Worm (Caenorhabditis elegans) whole organism, L4 larva: ENCODE measurements around the gene Y39B6A.7.

ENCODE experiments used
- F26F4.8 ChIP-seq: fragments of 200-800 bp; sonication (Bioruptor generic); conservative IDR thresholded peaks from 2 replicates; pipeline ENCODE4 v1.3.6; 2022; ENCODE audit warnings: missing genetic modification characterization, missing compliant biosample characterization
- T20F7.1 ChIP-seq: fragments of 200-800 bp; sonication (Bioruptor generic); optimal IDR thresholded peaks from 2 replicates; lab custom pipeline; 2018; ENCODE audit warnings: mild to moderate bottlenecking, missing genetic modification characterization, missing compliant biosample characterization
- T26A8.4 ChIP-seq: fragments of 200-800 bp; sonication (Bioruptor generic); IDR thresholded peaks from 2 replicates; pipeline ENCODE4 v1.3.6; 2022; ENCODE audit warnings: missing genetic modification characterization, missing compliant biosample characterization
- Y48G9A.11 ChIP-seq: fragments of 200-800 bp; sonication (Bioruptor generic); IDR thresholded peaks from 2 replicates; pipeline ENCODE4 v1.3.6; 2022; ENCODE audit warnings: missing genetic modification reagents, missing genetic modification characterization, missing compliant biosample characterization
- Y5F2A.4 ChIP-seq: fragments of 200-800 bp; sonication (Bioruptor generic); optimal IDR thresholded peaks from 2 replicates; lab custom pipeline; 2018; ENCODE audit warnings: mild to moderate bottlenecking, missing genetic modification characterization, missing compliant biosample characterization
- ZK337.2 ChIP-seq: fragments of 200-800 bp; sonication (Bioruptor generic); IDR thresholded peaks from 2 replicates; pipeline ENCODE4 v1.3.6; 2022; ENCODE audit warnings: missing genetic modification reagents, missing genetic modification characterization, missing compliant biosample characterization
- aha-1 ChIP-seq: fragments of 150-350 bp; peaks from one replicate; lab custom pipeline; 2014; ENCODE audit warnings: missing biosample characterization, missing genetic modification characterization
- aly-2 ChIP-seq: sonication (generic microtip); optimal IDR thresholded peaks from 2 replicates; lab custom pipeline; 2018; ENCODE audit warnings: missing biosample characterization, missing genetic modification characterization
- ceh-44 ChIP-seq: fragments of 200-800 bp; sonication (Bioruptor generic); IDR thresholded peaks from 2 replicates; pipeline ENCODE4 v1.3.6; 2022; ENCODE audit warnings: missing genetic modification reagents, missing genetic modification characterization, missing compliant biosample characterization
- ceh-62 ChIP-seq: sonication (generic microtip); optimal IDR thresholded peaks from 2 replicates; lab custom pipeline; 2017; ENCODE audit warnings: missing biosample characterization, missing genetic modification characterization
- daf-12 ChIP-seq: fragments of 150-350 bp; optimal IDR thresholded peaks from 2 replicates; lab custom pipeline; 2014; ENCODE audit warnings: missing biosample characterization, missing genetic modification reagents, missing genetic modification characterization
- daf-16 ChIP-seq, 3 experiments: sonication (generic microtip); optimal IDR thresholded peaks; 2 replicates each; lab custom pipeline; 2016 to 2017; ENCODE audit warnings: missing genetic modification characterization in 3 of 3, missing genetic modification reagents in 3 of 3, mild to moderate bottlenecking in 2 of 3, missing compliant biosample characterization in 2 of 3, missing biosample characterization in 1 of 3, moderate library complexity in 1 of 3
- daf-19 ChIP-seq: fragments of 200-800 bp; sonication (Bioruptor generic); conservative IDR thresholded peaks from 2 replicates; pipeline ENCODE4 v1.3.6; 2022; ENCODE audit warnings: missing genetic modification characterization, missing compliant biosample characterization
- daf-8 ChIP-seq: fragments of 200-800 bp; sonication (Bioruptor generic); IDR thresholded peaks from 2 replicates; pipeline ENCODE4 v1.3.6; 2022; ENCODE audit warnings: missing genetic modification characterization, missing compliant biosample characterization
- dmd-6 ChIP-seq: fragments of 200-800 bp; sonication (Bioruptor generic); IDR thresholded peaks from 2 replicates; pipeline ENCODE4 v1.3.6; 2022; ENCODE audit warnings: missing genetic modification reagents, missing genetic modification characterization, missing compliant biosample characterization
- dve-1 ChIP-seq: sonication (generic microtip); optimal IDR thresholded peaks from 2 replicates; lab custom pipeline; 2017; ENCODE audit warnings: antibody characterized with exemption, mild to moderate bottlenecking, missing genetic modification characterization, missing compliant biosample characterization; ENCODE audit not compliant: insufficient read depth
- egl-43 ChIP-seq: fragments of 200-800 bp; sonication (Bioruptor generic); IDR thresholded peaks from 2 replicates; pipeline ENCODE4 v1.3.6; 2022; ENCODE audit warnings: missing genetic modification reagents, missing genetic modification characterization, missing compliant biosample characterization
- fkh-10 ChIP-seq: fragments of 150-350 bp; optimal IDR thresholded peaks from 2 replicates; lab custom pipeline; 2014; ENCODE audit warnings: missing biosample characterization, missing genetic modification reagents, missing genetic modification characterization
- gei-8 ChIP-seq: fragments of 200-800 bp; sonication (Bioruptor generic); optimal IDR thresholded peaks from 2 replicates; lab custom pipeline; 2018; ENCODE audit warnings: mild to moderate bottlenecking, missing genetic modification characterization, missing compliant biosample characterization
- hlh-11 ChIP-seq: fragments of 200-800 bp; sonication (Bioruptor generic); optimal IDR thresholded peaks from 2 replicates; lab custom pipeline; 2018; ENCODE audit warnings: mild to moderate bottlenecking, missing genetic modification characterization, missing compliant biosample characterization
- lin-13 ChIP-seq: fragments of 150-350 bp; optimal IDR thresholded peaks from 2 replicates; lab custom pipeline; 2014; ENCODE audit warnings: missing biosample characterization, missing genetic modification reagents, missing genetic modification characterization
- lin-15B ChIP-seq: fragments of 150-350 bp; sonication (generic microtip); optimal IDR thresholded peaks from 3 replicates; lab custom pipeline; 2014; ENCODE audit warnings: missing biosample characterization, missing genetic modification characterization
- lin-29 ChIP-seq: fragments of 200-800 bp; sonication (Bioruptor generic); IDR thresholded peaks from 2 replicates; pipeline ENCODE4 v1.3.6; 2022; ENCODE audit warnings: missing genetic modification reagents, missing genetic modification characterization, missing compliant biosample characterization
- madf-5 ChIP-seq, 2 experiments: fragments of 200-800 bp; sonication (Bioruptor generic); IDR thresholded peaks; 2 replicates each; pipeline ENCODE4 v1.3.6; 2022; ENCODE audit warnings: missing compliant biosample characterization in 2 of 2, missing genetic modification characterization in 2 of 2
- mdt-29 ChIP-seq: fragments of 200-800 bp; sonication (Bioruptor generic); IDR thresholded peaks from 2 replicates; pipeline ENCODE4 v1.3.6; 2022; ENCODE audit warnings: missing genetic modification reagents, missing genetic modification characterization, missing compliant biosample characterization
- mes-2 ChIP-seq: sonication (generic microtip); optimal IDR thresholded peaks from 2 replicates; lab custom pipeline; 2016; ENCODE audit warnings: missing genotype, mild to moderate bottlenecking, missing genetic modification characterization, missing compliant biosample characterization; ENCODE audit not compliant: poor library complexity, severe bottlenecking
- nhr-10 ChIP-seq: fragments of 150-350 bp; optimal IDR thresholded peaks from 2 replicates; lab custom pipeline; 2014; ENCODE audit warnings: missing biosample characterization, missing genetic modification characterization
- nhr-111 ChIP-seq: fragments of 200-800 bp; sonication (Bioruptor generic); optimal IDR thresholded peaks from 2 replicates; lab custom pipeline; 2018; ENCODE audit warnings: mild to moderate bottlenecking, missing genetic modification characterization, missing compliant biosample characterization
- nhr-237 ChIP-seq: sonication (generic microtip); optimal IDR thresholded peaks from 2 replicates; lab custom pipeline; 2017; ENCODE audit warnings: missing biosample characterization, missing genetic modification characterization
- nhr-28 ChIP-seq: fragments of 150-350 bp; optimal IDR thresholded peaks from 2 replicates; lab custom pipeline; 2014; ENCODE audit warnings: missing biosample characterization, missing genetic modification characterization
- nhr-41 ChIP-seq: fragments of 200-800 bp; sonication (Bioruptor generic); IDR thresholded peaks from 2 replicates; pipeline ENCODE4 v1.3.6; 2022; ENCODE audit warnings: missing genetic modification reagents, missing genetic modification characterization, missing compliant biosample characterization
- pha-4 ChIP-seq, 2 experiments: fragments of 150-350 bp in 1 of 2; fragments of 200-800 bp in 1 of 2; sonication (Bioruptor generic) in 1 of 2; IDR thresholded peaks in 1 of 2; optimal IDR thresholded peaks in 1 of 2; 2 replicates each; pipeline versions ENCODE4 v1.3.6 to Lab custom; 2014 to 2022; ENCODE audit warnings: missing genetic modification characterization in 2 of 2, missing genetic modification reagents in 2 of 2, missing biosample characterization in 1 of 2, missing compliant biosample characterization in 1 of 2
- saeg-2 ChIP-seq: fragments of 200-800 bp; sonication (Bioruptor generic); IDR thresholded peaks from 2 replicates; pipeline ENCODE4 v1.3.6; 2022; ENCODE audit warnings: missing genetic modification reagents, missing genetic modification characterization, missing compliant biosample characterization
- sdz-12 ChIP-seq: fragments of 200-800 bp; sonication (Bioruptor generic); optimal IDR thresholded peaks from 2 replicates; lab custom pipeline; 2018; ENCODE audit warnings: mild to moderate bottlenecking, missing genetic modification characterization, missing compliant biosample characterization
- set-16 ChIP-seq: fragments of 200-800 bp; sonication (Bioruptor generic); IDR thresholded peaks from 2 replicates; pipeline ENCODE4 v1.3.6; 2022; ENCODE audit warnings: missing genetic modification reagents, missing genetic modification characterization, missing compliant biosample characterization
- snpc-4 ChIP-seq: fragments of 150-350 bp; optimal IDR thresholded peaks from 2 replicates; lab custom pipeline; 2014; ENCODE audit warnings: missing biosample characterization, missing genetic modification characterization
- tra-1 ChIP-seq: fragments of 200-800 bp; sonication (Bioruptor generic); IDR thresholded peaks from 2 replicates; pipeline ENCODE4 v1.3.6; 2022; ENCODE audit warnings: missing genetic modification reagents, missing genetic modification characterization, missing compliant biosample characterization
- unc-39 ChIP-seq: sonication (generic microtip); optimal IDR thresholded peaks from 2 replicates; lab custom pipeline; 2017; ENCODE audit warnings: missing biosample characterization, missing genetic modification characterization
- unc-62 ChIP-seq, 3 experiments: fragments of 150-350 bp in 1 of 3; sonication (generic microtip); optimal IDR thresholded peaks in 2 of 3; peaks in 1 of 3; 1 replicate in 1 of 3; 2 replicates in 2 of 3; lab custom pipeline; 2014 to 2017; ENCODE audit warnings: missing biosample characterization in 3 of 3, missing genetic modification characterization in 3 of 3, missing genetic modification reagents in 3 of 3, missing genotype in 1 of 3
- vab-7 ChIP-seq: fragments of 200-800 bp; sonication (Bioruptor generic); IDR thresholded peaks from 2 replicates; pipeline ENCODE4 v1.3.6; 2022; ENCODE audit warnings: missing genetic modification reagents, missing genetic modification characterization, missing compliant biosample characterization
- zag-1 ChIP-seq: fragments of 150-350 bp; optimal IDR thresholded peaks from 2 replicates; lab custom pipeline; 2014; ENCODE audit warnings: missing biosample characterization, missing genetic modification characterization
- zfp-2 ChIP-seq: sonication (generic microtip); optimal IDR thresholded peaks from 2 replicates; lab custom pipeline; 2016; ENCODE audit warnings: mild to moderate bottlenecking, missing genetic modification characterization, missing compliant biosample characterization
- ztf-7 ChIP-seq: fragments of 150-350 bp; optimal IDR thresholded peaks from 2 replicates; lab custom pipeline; 2014; ENCODE audit warnings: missing biosample characterization, missing genetic modification characterization

The Y39B6A.7 gene

DNA sequence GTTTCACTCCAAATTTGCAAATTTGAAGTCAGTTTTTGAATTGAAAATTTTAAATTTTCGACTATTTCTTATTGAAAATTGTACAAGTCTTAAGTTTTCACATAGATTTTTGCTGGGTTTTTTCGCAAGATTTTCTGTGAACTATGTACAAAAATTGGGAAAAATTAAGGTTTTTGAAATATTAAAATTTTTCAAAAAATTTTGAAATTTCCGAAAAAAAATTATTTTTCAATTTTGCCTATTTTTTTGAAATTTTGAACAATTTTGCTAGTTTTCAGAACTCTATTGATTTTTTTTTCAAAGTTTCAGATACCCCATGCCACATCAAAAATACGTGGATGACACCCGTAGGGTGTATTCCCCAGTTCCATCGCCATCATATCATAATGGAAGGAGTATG is 4.8 kb upstream of the Y39B6A.7 start, which contains the start of gene tsp-13:
Gene tsp-13 (plus strand): TSS at position 301 of the 400 bp plus-strand sequence.
- no peak for TF ChIP-seq ceh-44
- TF ChIP-seq T26A8.4, result no peak
- no peak for TF ChIP-seq vab-7 (GFP tag; lab: Robert Waterston, UW)
- no peak for TF ChIP-seq daf-19
- TF ChIP-seq saeg-2 (GFP tag; lab: Robert Waterston, UW), result no peak
- TF ChIP-seq mes-2 (tag; lab: Kevin White, UChicago), result no peak

DNA sequence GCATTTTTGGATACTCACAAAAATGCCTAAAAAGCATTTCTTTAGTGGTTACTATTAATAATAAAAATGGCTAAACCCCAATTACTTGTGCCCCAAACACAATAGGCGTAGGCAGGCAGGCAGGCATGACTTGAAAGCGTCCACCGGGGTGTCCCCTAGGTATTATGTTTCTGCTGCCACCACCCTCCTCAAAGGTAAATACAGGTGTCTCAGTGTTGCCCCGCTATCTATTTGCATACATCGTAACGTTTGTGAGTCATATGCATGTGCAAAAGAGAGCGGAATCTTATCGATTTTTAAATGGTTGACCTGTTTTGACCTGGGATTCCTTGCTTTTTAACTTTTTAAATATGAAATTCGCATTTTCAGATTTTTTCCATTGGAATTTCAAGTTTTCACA is 4.3 kb upstream of the Y39B6A.7 start:
- TF ChIP-seq nhr-237 (tag; lab: Kevin White, UChicago) (no peak), unc-39 (no peak), pha-4 (GFP tag; IDR thresholded peaks at IDR 0.05; lab: Robert Waterston, UW) (no peak), pha-4 (tag; optimal IDR thresholded peaks at IDR 0.05; lab: Kevin White, UChicago) (peak; percentile 75), aha-1 (tag; lab: Kevin White, UChicago) (peak; percentile 15), mdt-29 (GFP tag; lab: Robert Waterston, UW) (no peak), hlh-11 (tag; lab: Kevin White, UChicago) (peak; percentile 27), F26F4.8 (GFP tag; lab: Robert Waterston, UW) (no peak), nhr-28 (tag; lab: Kevin White, UChicago) (no peak), aly-2 (tag; lab: Kevin White, UChicago) (no peak)

DNA sequence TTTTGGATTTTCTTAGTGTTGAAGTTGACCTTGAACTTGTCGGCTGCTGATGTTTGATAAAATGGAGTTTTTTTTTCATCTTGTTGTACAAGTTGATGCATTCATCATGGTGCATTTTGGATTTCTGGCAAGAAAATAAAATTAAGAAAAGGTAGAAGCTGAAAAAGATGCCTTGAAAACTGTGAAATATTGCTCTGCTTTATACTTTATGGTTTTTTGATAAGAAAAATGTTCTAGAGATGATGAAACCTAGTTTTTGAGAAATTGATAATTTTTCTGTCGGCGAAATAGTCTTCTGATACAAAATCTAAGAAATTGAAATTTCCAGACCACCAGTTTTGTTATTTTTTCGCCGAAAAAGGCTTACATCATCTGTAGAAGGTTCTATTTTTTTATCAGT is 3.4 kb upstream of the Y39B6A.7 start, which contains the start of gene Y39B6A.69:
Gene Y39B6A.69 (minus strand): TSS at position 101 of the 400 bp plus-strand sequence.
- no peak for TF ChIP-seq lin-29
- TF ChIP-seq madf-5 (GFP tag; IDR thresholded peaks at IDR 0.05; lab: Robert Waterston, UW), result no peak
- TF ChIP-seq unc-62 (GFP tag; optimal IDR thresholded peaks at IDR 0.05 in 1 of 2; lab: Kevin White, UChicago), result peak in 1 of 2 experiments; percentile 66
- no peak for TF ChIP-seq unc-62 (tag; optimal IDR thresholded peaks at IDR 0.05; lab: Kevin White, UChicago)

DNA sequence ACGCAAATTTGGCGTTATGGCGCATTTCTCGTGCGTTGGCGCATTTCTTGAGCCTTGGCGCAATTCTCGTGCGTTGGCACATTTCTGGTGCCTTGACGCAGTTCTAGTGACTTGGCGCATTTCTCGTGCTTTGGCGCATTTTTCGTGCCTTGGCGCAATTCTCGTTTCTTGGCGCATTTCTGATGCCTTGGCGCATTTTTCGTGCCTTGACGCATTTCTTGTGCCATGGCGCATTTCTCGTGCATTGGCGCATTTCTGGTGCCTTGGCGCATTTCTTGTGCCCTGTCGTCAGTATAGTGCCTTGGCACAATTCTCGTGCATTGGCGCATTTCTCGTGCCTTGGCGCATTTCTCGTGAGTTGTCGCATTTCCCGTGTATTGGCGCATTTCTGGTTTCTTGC is 607 bp downstream of the Y39B6A.7 start:
- TF ChIP-seq dmd-6 (GFP tag; lab: Robert Waterston, UW) (no peak), dve-1 (tag; lab: Kevin White, UChicago) (no peak), lin-29 (no peak), tra-1 (GFP tag; lab: Robert Waterston, UW) (no peak), mdt-29 (GFP tag; lab: Robert Waterston, UW) (no peak), pha-4 (GFP tag; IDR thresholded peaks at IDR 0.05; lab: Robert Waterston, UW) (no peak), pha-4 (tag; optimal IDR thresholded peaks at IDR 0.05; lab: Kevin White, UChicago) (no peak), daf-12 (tag; lab: Kevin White, UChicago) (no peak), nhr-237 (tag; lab: Kevin White, UChicago) (no peak), egl-43 (no peak), ceh-62 (tag; lab: Kevin White, UChicago) (no peak), daf-16 (GFP tag; optimal IDR thresholded peaks at IDR 0.05; lab: Kevin White, UChicago) (no peak), daf-16 (tag; optimal IDR thresholded peaks at IDR 0.05; lab: Kevin White, UChicago) (no peak), zfp-2 (tag; lab: Kevin White, UChicago) (no peak), gei-8 (no peak), lin-13 (GFP tag; lab: Kevin White, UChicago) (no peak), daf-8 (GFP tag; lab: Robert Waterston, UW) (no peak), lin-15B (tag; lab: Kevin White, UChicago) (no peak), fkh-10 (GFP tag; lab: Kevin White, UChicago) (no peak), snpc-4 (no peak)

DNA sequence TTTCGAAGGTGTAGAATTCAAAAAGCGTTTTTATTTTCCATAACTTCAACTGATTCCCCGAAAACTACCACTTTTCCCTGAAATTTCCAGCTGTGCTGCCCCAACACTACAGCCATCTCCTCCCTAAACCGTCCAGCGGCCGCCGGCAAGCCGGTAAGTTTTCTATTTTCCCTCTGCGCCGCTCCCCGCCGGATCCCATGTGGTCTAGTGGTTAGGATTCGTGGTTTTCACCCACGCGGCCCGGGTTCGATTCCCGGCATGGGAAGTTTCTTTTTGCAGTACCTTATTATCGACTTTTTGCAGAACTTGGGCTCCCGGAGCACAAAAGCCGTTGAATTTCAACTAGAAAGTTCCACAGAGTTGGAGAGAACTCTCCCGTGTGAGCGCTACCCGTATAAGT is 6.4 kb downstream of the Y39B6A.7 start:
- TF ChIP-seq nhr-237 (tag; lab: Kevin White, UChicago) (no peak), daf-8 (GFP tag; lab: Robert Waterston, UW) (no peak), set-16 (GFP tag; lab: Robert Waterston, UW) (peak; percentile 62), nhr-10 (tag; lab: Kevin White, UChicago) (no peak), dve-1 (tag; lab: Kevin White, UChicago) (no peak), Y5F2A.4 (GFP tag; lab: Kevin White, UChicago) (no peak), T20F7.1 (no peak), ceh-62 (tag; lab: Kevin White, UChicago) (no peak), ztf-7 (tag; lab: Kevin White, UChicago) (no peak), sdz-12 (GFP tag; lab: Kevin White, UChicago) (no peak), nhr-41 (no peak), ZK337.2 (GFP tag; lab: Robert Waterston, UW) (no peak), unc-39 (no peak), zag-1 (tag; lab: Kevin White, UChicago) (no peak), Y48G9A.11 (GFP tag; lab: Robert Waterston, UW) (peak; percentile 62), zfp-2 (tag; lab: Kevin White, UChicago) (peak; percentile 0), nhr-111 (GFP tag; lab: Kevin White, UChicago) (no peak)
